Worm (Caenorhabditis elegans): Measurements from ENCODE around the gene pdhk-2.

DNA sequence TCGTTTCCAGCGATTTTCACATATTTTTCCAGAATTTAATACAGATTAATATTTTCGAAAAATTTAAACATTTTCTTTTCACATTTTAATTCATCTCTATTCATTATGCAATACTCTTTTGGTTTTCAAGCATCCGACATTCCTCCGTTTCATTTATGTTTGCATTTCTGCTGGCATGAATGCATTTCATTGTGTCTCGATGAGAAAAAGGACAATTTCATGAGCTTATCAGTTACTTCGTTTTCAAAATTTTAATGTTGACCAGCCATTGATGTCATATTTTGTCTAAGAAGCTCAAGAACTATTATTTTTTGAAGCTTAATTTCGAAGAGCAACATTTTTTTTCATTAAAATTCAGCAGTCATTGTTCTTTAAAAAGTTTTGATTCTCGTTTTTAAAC lies 22.6 kb downstream of the pdhk-2 start:
- no peak for TF ChIP-seq sea-1 (GFP tag; conservative IDR thresholded peaks at IDR 0.05)
- no peak for TF ChIP-seq tbx-11 (GFP tag; IDR thresholded peaks at IDR 0.05)
- no peak for TF ChIP-seq flt-1 (GFP tag; IDR thresholded peaks at IDR 0.05)
- no peak for TF ChIP-seq aly-1 (tag; optimal IDR thresholded peaks at IDR 0.05)
- no peak for TF ChIP-seq ama-1 (optimal IDR thresholded peaks at IDR 0.05)
- no peak for TF ChIP-seq tbx-37 (GFP tag; conservative IDR thresholded peaks at IDR 0.05)
- TF ChIP-seq ceh-36 (tag; optimal IDR thresholded peaks at IDR 0.05): no peak
- no peak for TF ChIP-seq pes-1 (GFP tag; IDR thresholded peaks at IDR 0.05)
- no peak for TF ChIP-seq hmg-4 (GFP tag; optimal IDR thresholded peaks at IDR 0.05)
- no peak for TF ChIP-seq hnd-1 (tag; optimal IDR thresholded peaks at IDR 0.05)
- TF ChIP-seq tra-4 (tag; optimal IDR thresholded peaks at IDR 0.05): no peak
- TF ChIP-seq B0310.2 (tag; optimal IDR thresholded peaks at IDR 0.05): no peak

Measured in whole organism, early embryonic.